Fruit fly (Drosophila melanogaster) whole organism, wandering third instar larva: ENCODE data around the gene AhcyL1.

ENCODE experiments used
- Abd-B ChIP-seq: fragments of >200 bp; optimal IDR thresholded peaks from 2 replicates; lab custom pipeline; 2017; ENCODE audit warnings: missing biosample characterization, missing genetic modification characterization
- CG32264 ChIP-seq: fragments of 200-800 bp; sonication (Bioruptor generic); optimal IDR thresholded peaks from 2 replicates; lab custom pipeline; 2016; ENCODE audit warnings: missing biosample characterization, missing genetic modification characterization
- CG9705 ChIP-seq: fragments of 200-800 bp; sonication (Bioruptor generic); optimal IDR thresholded peaks from 2 replicates; lab custom pipeline; 2018; ENCODE audit warnings: missing biosample characterization, mild to moderate bottlenecking, missing genetic modification characterization
- CrebA ChIP-seq: fragments of 200-800 bp; sonication (Bioruptor generic); optimal IDR thresholded peaks from 2 replicates; lab custom pipeline; 2016; ENCODE audit warnings: missing biosample characterization, mild to moderate bottlenecking, missing genetic modification characterization, borderline replicate concordance
- Dfd ChIP-seq: fragments of >200 bp; optimal IDR thresholded peaks from 2 replicates; lab custom pipeline; 2017; ENCODE audit warnings: missing biosample characterization, missing genetic modification characterization
- Dif ChIP-seq: fragments of 200-275, 200-300 bp; sonication (Bioruptor generic); optimal IDR thresholded peaks from 2 replicates; lab custom pipeline; 2018; ENCODE audit warnings: missing biosample characterization, missing genetic modification characterization; ENCODE audit not compliant: partially characterized antibody
- GATAd ChIP-seq: sonication (Bioruptor generic); optimal IDR thresholded peaks from 2 replicates; lab custom pipeline; 2016; ENCODE audit warnings: missing biosample characterization, missing genetic modification characterization
- HLH106 ChIP-seq: fragments of 200-800 bp; optimal IDR thresholded peaks from 3 replicates; lab custom pipeline; 2019; ENCODE audit warnings: missing biosample characterization, mild to moderate bottlenecking, missing genetic modification characterization, moderate library complexity
- Hnf4 ChIP-seq: fragments of 200-800 bp; sonication (Bioruptor generic); optimal IDR thresholded peaks from 2 replicates; lab custom pipeline; 2016; ENCODE audit warnings: missing biosample characterization, mild to moderate bottlenecking, missing genetic modification characterization
- Hr78 ChIP-seq: fragments of >200 bp; optimal IDR thresholded peaks from 2 replicates; lab custom pipeline; 2017; ENCODE audit warnings: missing biosample characterization, missing genetic modification characterization
- Hr83 ChIP-seq: fragments of 200-300 bp; sonication (Bioruptor generic); optimal IDR thresholded peaks from 2 replicates; lab custom pipeline; 2016; ENCODE audit warnings: missing biosample characterization, mild to moderate bottlenecking, missing genetic modification characterization, moderate library complexity; ENCODE audit not compliant: poor library complexity, severe bottlenecking
- Jra ChIP-seq: sonication (Bioruptor generic); optimal IDR thresholded peaks from 2 replicates; lab custom pipeline; 2016; ENCODE audit warnings: missing biosample characterization, missing genetic modification characterization
- Mio ChIP-seq: sonication (Bioruptor generic); optimal IDR thresholded peaks from 2 replicates; lab custom pipeline; 2016; ENCODE audit warnings: missing biosample characterization, missing genetic modification characterization
- Myc ChIP-seq: fragments of >200 bp; optimal IDR thresholded peaks from 2 replicates; lab custom pipeline; 2017
- N ChIP-seq: fragments of >200 bp; optimal IDR thresholded peaks from 2 replicates; lab custom pipeline; 2018; ENCODE audit warnings: missing biosample characterization, missing external identifiers, missing genetic modification characterization
- OdsH ChIP-seq: fragments of 200-800 bp; sonication (Bioruptor generic); optimal IDR thresholded peaks from 2 replicates; lab custom pipeline; 2016; ENCODE audit warnings: missing biosample characterization, mild to moderate bottlenecking, missing genetic modification characterization
- Rel ChIP-seq, 2 experiments: fragments of 200-800 bp; sonication (Bioruptor generic) in 1 of 2; optimal IDR thresholded peaks; 2 replicates in 1 of 2; 3 replicates in 1 of 2; lab custom pipeline; 2016 to 2019; ENCODE audit warnings: mild to moderate bottlenecking in 2 of 2, missing biosample characterization in 2 of 2, missing genetic modification characterization in 2 of 2, moderate library complexity in 1 of 2
- Sp1 ChIP-seq: fragments of 200-800 bp; sonication (Bioruptor generic); optimal IDR thresholded peaks from 3 replicates; lab custom pipeline; 2019; ENCODE audit warnings: missing biosample characterization, mild to moderate bottlenecking, missing genetic modification characterization, moderate library complexity
- Vsx2 ChIP-seq: fragments of 200-300, 225-300 bp; sonication (Bioruptor generic); optimal IDR thresholded peaks from 2 replicates; lab custom pipeline; 2018; ENCODE audit warnings: missing biosample characterization, missing genetic modification characterization; ENCODE audit not compliant: partially characterized antibody
- br ChIP-seq: fragments of 200-800 bp; sonication (Bioruptor generic); optimal IDR thresholded peaks from 2 replicates; lab custom pipeline; 2016; ENCODE audit warnings: missing biosample characterization, missing genetic modification characterization
- brk ChIP-seq: fragments of 200-800 bp; sonication (Bioruptor generic); optimal IDR thresholded peaks from 2 replicates; lab custom pipeline; 2016; ENCODE audit warnings: missing biosample characterization, mild to moderate bottlenecking, missing genetic modification characterization
- dl ChIP-seq, 2 experiments: fragments of 175-275, 200-275 bp in 1 of 2; fragments of 200-275 bp in 1 of 2; sonication (Bioruptor generic); optimal IDR thresholded peaks; lab custom pipeline; 2018; ENCODE audit warnings: mild to moderate bottlenecking in 2 of 2, missing biosample characterization in 2 of 2, missing genetic modification characterization in 2 of 2, moderate library complexity in 2 of 2; ENCODE audit not compliant: partially characterized antibody in 2 of 2, insufficient read depth in 1 of 2
- dmrt93B ChIP-seq: fragments of 200-800 bp; sonication (Bioruptor generic); optimal IDR thresholded peaks from 2 replicates; lab custom pipeline; 2018; ENCODE audit warnings: missing biosample characterization, mild to moderate bottlenecking, missing genetic modification characterization
- dsf ChIP-seq: sonication (Bioruptor generic); optimal IDR thresholded peaks from 2 replicates; lab custom pipeline; 2016; ENCODE audit warnings: missing biosample characterization, missing genetic modification characterization, borderline replicate concordance
- ey ChIP-seq: fragments of 200-800 bp; sonication (Bioruptor generic); optimal IDR thresholded peaks from 2 replicates; lab custom pipeline; 2016; ENCODE audit warnings: missing biosample characterization, missing genetic modification characterization
- foxo ChIP-seq, 2 experiments: fragments of 200-800 bp; sonication (Bioruptor generic); optimal IDR thresholded peaks; 2 replicates in 1 of 2; 3 replicates in 1 of 2; lab custom pipeline; 2016 to 2017; ENCODE audit warnings: missing biosample characterization in 2 of 2, missing genetic modification characterization in 2 of 2
- fru ChIP-seq: fragments of 200-800 bp; sonication (Bioruptor generic); optimal IDR thresholded peaks from 3 replicates; lab custom pipeline; 2016; ENCODE audit warnings: missing biosample characterization, mild to moderate bottlenecking, missing genetic modification characterization
- h ChIP-seq: fragments of 200-800 bp; sonication (Bioruptor generic); optimal IDR thresholded peaks from 3 replicates; lab custom pipeline; 2016; ENCODE audit warnings: missing biosample characterization, mild to moderate bottlenecking, missing genetic modification characterization
- jim ChIP-seq: fragments of 175-275, 200-325 bp; sonication (Bioruptor generic); optimal IDR thresholded peaks from 2 replicates; lab custom pipeline; 2016; ENCODE audit warnings: missing biosample characterization, mild to moderate bottlenecking, missing genetic modification characterization
- lola ChIP-seq: fragments of >200 bp; optimal IDR thresholded peaks from 2 replicates; lab custom pipeline; 2017; ENCODE audit warnings: missing biosample characterization, missing genetic modification characterization
- pan ChIP-seq: fragments of >200 bp; optimal IDR thresholded peaks from 2 replicates; lab custom pipeline; 2017
- psq ChIP-seq: fragments of 200-800 bp; sonication (Bioruptor generic); optimal IDR thresholded peaks from 3 replicates; lab custom pipeline; 2017; ENCODE audit warnings: missing biosample characterization, mild to moderate bottlenecking, missing genetic modification characterization, moderate library complexity
- rgr ChIP-seq: fragments of 200-800 bp; sonication (Bioruptor generic); optimal IDR thresholded peaks from 3 replicates; lab custom pipeline; 2016; ENCODE audit warnings: missing biosample characterization, mild to moderate bottlenecking, missing genetic modification characterization
- sage ChIP-seq: fragments of 200-800 bp; sonication (Bioruptor generic); optimal IDR thresholded peaks from 2 replicates; lab custom pipeline; 2016; ENCODE audit warnings: missing biosample characterization, mild to moderate bottlenecking, missing genetic modification characterization
- sv ChIP-seq: fragments of 200-800 bp; sonication (Bioruptor generic); optimal IDR thresholded peaks from 3 replicates; lab custom pipeline; 2016; ENCODE audit warnings: missing biosample characterization, missing genetic modification characterization
- tai ChIP-seq: sonication (Bioruptor generic); optimal IDR thresholded peaks from 2 replicates; lab custom pipeline; 2016; ENCODE audit warnings: missing biosample characterization, missing genetic modification characterization
- usp ChIP-seq: fragments of >200 bp; optimal IDR thresholded peaks from 2 replicates; lab custom pipeline; 2017; ENCODE audit warnings: missing biosample characterization, missing genetic modification characterization
- woc ChIP-seq: sonication (Bioruptor generic); optimal IDR thresholded peaks from 2 replicates; lab custom pipeline; 2016; ENCODE audit warnings: missing biosample characterization, mild to moderate bottlenecking, missing genetic modification characterization

The AhcyL1 gene

dm6 chr3L:2772045-2772444, at the start of gene AhcyL1:
Gene AhcyL1 (minus strand): TSS chr3L:2772325.
- no peak for TF ChIP-seq Myc
- TF ChIP-seq fru (GFP tag; lab: Kevin White, UChicago), result no peak
- no peak for TF ChIP-seq brk (GFP tag; lab: Kevin White, UChicago)
- TF ChIP-seq dl (GFP tag; optimal IDR thresholded peaks at IDR 0.05; lab: Kevin White, UChicago; ENCODE audit: insufficient read depth in 1 of 2, partially characterized antibody in 2 of 2), result no peak
- no peak for TF ChIP-seq Rel (GFP tag; optimal IDR thresholded peaks at IDR 0.05; lab: Kevin White, UChicago)
- peak; percentile 55 for TF ChIP-seq Rel (tag; optimal IDR thresholded peaks at IDR 0.05; lab: Kevin White, UChicago)
- TF ChIP-seq h (GFP tag; lab: Kevin White, UChicago), result no peak
- TF ChIP-seq br (GFP tag; lab: Kevin White, UChicago), result no peak

dm6 chr3L:2820930-2821505, 48.9 kb upstream of the AhcyL1 start:
- TF ChIP-seq woc (no peak), CG9705 (GFP tag; lab: Kevin White, UChicago) (peak; percentile 14), rgr (GFP tag; lab: Kevin White, UChicago) (peak; percentile 45), pan (no peak), Abd-B (no peak), h (GFP tag; lab: Kevin White, UChicago) (peak; percentile 44), br (GFP tag; lab: Kevin White, UChicago) (peak; percentile 58), Jra (GFP tag; lab: Kevin White, UChicago) (peak; percentile 15), N (GFP tag; lab: Kevin White, UChicago) (peak; percentile 65), Mio (GFP tag; lab: Kevin White, UChicago) (no peak), lola (no peak), OdsH (GFP tag; lab: Kevin White, UChicago) (peak; percentile 25), HLH106 (tag; lab: Kevin White, UChicago) (no peak), dl (GFP tag; optimal IDR thresholded peaks at IDR 0.05; lab: Kevin White, UChicago; ENCODE audit: insufficient read depth in 1 of 2, partially characterized antibody in 2 of 2) (peak; percentile 95 to 98), CG32264 (GFP tag; lab: Kevin White, UChicago) (peak; percentile 9), psq (peak; percentile 85), CrebA (peak; percentile 73), sage (peak; percentile 67), dsf (no peak), Dif (GFP tag; lab: Kevin White, UChicago) (peak; percentile 96), Hr78 (no peak), foxo (GFP tag; optimal IDR thresholded peaks at IDR 0.05; lab: Kevin White, UChicago) (peak; percentile 2 to 11), fru (GFP tag; lab: Kevin White, UChicago) (peak; percentile 58), brk (GFP tag; lab: Kevin White, UChicago) (no peak), Hnf4 (no peak), GATAd (no peak), tai (GFP tag; lab: Kevin White, UChicago) (no peak), usp (GFP tag; lab: Kevin White, UChicago) (no peak), jim (GFP tag; lab: Kevin White, UChicago) (peak; percentile 7), dmrt93B (no peak), Vsx2 (GFP tag; lab: Kevin White, UChicago) (peak; percentile 88), sv (GFP tag; lab: Kevin White, UChicago) (no peak), Rel (GFP tag; optimal IDR thresholded peaks at IDR 0.05; lab: Kevin White, UChicago) (peak; percentile 82), Rel (tag; optimal IDR thresholded peaks at IDR 0.05; lab: Kevin White, UChicago) (peak; percentile 37), ey (GFP tag; lab: Kevin White, UChicago) (no peak), Hr83 (GFP tag; lab: Kevin White, UChicago) (peak; percentile 63), Myc (no peak), Dfd (no peak), Sp1 (GFP tag; lab: Kevin White, UChicago) (peak; percentile 73)

dm6 chr3L:2820275-2820674, 48.1 kb upstream of the AhcyL1 start:
- peak; percentile 30 for TF ChIP-seq CrebA
- no peak for TF ChIP-seq dmrt93B
- peak in 1 of 2 experiments; percentile 56 for TF ChIP-seq foxo (GFP tag; optimal IDR thresholded peaks at IDR 0.05; lab: Kevin White, UChicago)
- peak; percentile 42 for TF ChIP-seq sage
- TF ChIP-seq GATAd, result no peak
- peak; percentile 29 for TF ChIP-seq Hnf4
- TF ChIP-seq ey (GFP tag; lab: Kevin White, UChicago), result peak; percentile 22
- TF ChIP-seq Hr78, result no peak
- TF ChIP-seq Hr83 (GFP tag; lab: Kevin White, UChicago), result no peak
- peak; percentile 36 for TF ChIP-seq h (GFP tag; lab: Kevin White, UChicago)
- TF ChIP-seq tai (GFP tag; lab: Kevin White, UChicago), result peak; percentile 20
- TF ChIP-seq pan, result no peak
- TF ChIP-seq brk (GFP tag; lab: Kevin White, UChicago), result peak; percentile 35
- peak; percentile 10 for TF ChIP-seq fru (GFP tag; lab: Kevin White, UChicago)
- peak; percentile 57 for TF ChIP-seq rgr (GFP tag; lab: Kevin White, UChicago)
- peak; percentile 26 for TF ChIP-seq OdsH (GFP tag; lab: Kevin White, UChicago)
